Fruit fly (Drosophila melanogaster): Measurements from ENCODE around the gene CG13051.

dm6 chr3L:16291678-16292077 is 26.8 kb upstream of the CG13051 start:
- no peak for TF ChIP-seq usp (GFP tag; optimal IDR thresholded peaks at IDR 0.05)
- TF ChIP-seq EcR (GFP tag; optimal IDR thresholded peaks at IDR 0.05) = no peak
- TF ChIP-seq pan (optimal IDR thresholded peaks at IDR 0.05) = no peak
- TF ChIP-seq psq (optimal IDR thresholded peaks at IDR 0.05) = no peak
- no peak for TF ChIP-seq CG8478 (optimal IDR thresholded peaks at IDR 0.05)
- TF ChIP-seq Dll (optimal IDR thresholded peaks at IDR 0.05) = no peak
